Fruit fly (Drosophila melanogaster): ENCODE data around the gene CG42342.

The CG42342 gene

dm6 chr3R:16483877-16484417, 18.6 kb upstream of the CG42342 start, which contains the start of gene Der-2:
Gene Der-2 (minus strand): TSS chr3R:16484223.
- no peak for TF ChIP-seq ovo (GFP tag; optimal IDR thresholded peaks at IDR 0.05)
- TF ChIP-seq bab1 (GFP tag; optimal IDR thresholded peaks at IDR 0.05): peak; percentile 22
- peak; percentile 38 for TF ChIP-seq kay (GFP tag; ENCODE audit: borderline replicate concordance)
- no peak for TF ChIP-seq CG1620 (GFP tag; optimal IDR thresholded peaks at IDR 0.05)
- TF ChIP-seq pad (GFP tag; optimal IDR thresholded peaks at IDR 0.05): no peak
- no peak for TF ChIP-seq Hr96 (GFP tag; optimal IDR thresholded peaks at IDR 0.05)
- TF ChIP-seq CG14711 (tag; optimal IDR thresholded peaks at IDR 0.05): no peak
- TF ChIP-seq tj (GFP tag; optimal IDR thresholded peaks at IDR 0.05): no peak
- no peak for TF ChIP-seq CG5204 (GFP tag; optimal IDR thresholded peaks at IDR 0.05)
- no peak for TF ChIP-seq Clk (GFP tag; optimal IDR thresholded peaks at IDR 0.05)
- TF ChIP-seq CG11617 (GFP tag; optimal IDR thresholded peaks at IDR 0.05): no peak

DNA sequence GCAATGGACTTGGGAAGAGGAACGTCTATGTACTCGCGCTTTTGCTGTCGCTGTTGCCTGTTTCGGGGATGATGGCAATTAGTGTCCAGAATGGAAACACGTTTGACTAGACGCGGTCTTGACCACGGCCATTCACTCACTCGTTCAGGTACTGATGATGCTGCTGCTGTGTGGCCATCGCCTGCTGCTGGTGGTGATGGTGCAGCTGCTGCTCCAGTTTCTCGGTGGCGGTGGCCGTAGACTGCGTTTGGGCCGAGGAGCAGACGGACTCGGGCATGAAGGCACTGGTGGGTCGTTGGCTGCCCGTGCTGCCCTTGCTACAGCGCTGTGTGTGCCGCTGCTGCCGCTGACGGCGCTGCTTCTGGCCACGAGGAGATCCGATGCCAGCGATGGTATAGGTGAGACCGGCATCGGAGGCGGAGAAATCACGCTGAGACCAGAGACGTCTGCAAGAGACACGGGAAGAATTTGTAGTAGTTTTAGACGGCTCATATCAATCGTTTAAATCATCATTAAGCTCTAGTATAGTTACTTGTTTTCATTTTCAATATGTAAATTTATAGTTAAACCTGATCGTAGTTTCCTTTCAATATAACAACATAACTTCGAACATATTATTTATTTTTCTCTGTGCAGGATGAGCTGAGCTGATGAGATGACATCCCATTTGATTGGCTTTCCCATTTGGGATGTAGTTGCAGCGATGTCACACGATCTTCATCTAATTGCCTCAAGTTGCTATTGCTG, 16.9 kb upstream of the CG42342 start:
- TF ChIP-seq tj (GFP tag; optimal IDR thresholded peaks at IDR 0.05): no peak
- TF ChIP-seq cic (GFP tag; optimal IDR thresholded peaks at IDR 0.05): no peak
- no peak for TF ChIP-seq bab1 (GFP tag; optimal IDR thresholded peaks at IDR 0.05)
- TF ChIP-seq ovo (GFP tag; optimal IDR thresholded peaks at IDR 0.05): no peak
- TF ChIP-seq CG33017 (tag; optimal IDR thresholded peaks at IDR 0.05): no peak
- TF ChIP-seq Mnt (GFP tag; optimal IDR thresholded peaks at IDR 0.05): no peak
- TF ChIP-seq Crg-1 (GFP tag; optimal IDR thresholded peaks at IDR 0.05): no peak
- TF ChIP-seq pad (GFP tag; optimal IDR thresholded peaks at IDR 0.05): no peak
- TF ChIP-seq kay (GFP tag; ENCODE audit: borderline replicate concordance): no peak
- TF ChIP-seq CG14711 (tag; optimal IDR thresholded peaks at IDR 0.05): no peak
- TF ChIP-seq toe (GFP tag; optimal IDR thresholded peaks at IDR 0.05): no peak

dm6 chr3R:16495322-16495721, 7.2 kb upstream of the CG42342 start, which contains the start of gene Cad89D:
Gene Cad89D (minus strand): TSS chr3R:16495422.
- TF ChIP-seq CG12768 (GFP tag; optimal IDR thresholded peaks at IDR 0.05) (no peak), cic (GFP tag; optimal IDR thresholded peaks at IDR 0.05) (no peak), cnc (optimal IDR thresholded peaks at IDR 0.05) (no peak), CG33017 (tag; optimal IDR thresholded peaks at IDR 0.05) (no peak), tj (GFP tag; optimal IDR thresholded peaks at IDR 0.05) (no peak), Clk (GFP tag; optimal IDR thresholded peaks at IDR 0.05) (no peak), toe (GFP tag; optimal IDR thresholded peaks at IDR 0.05) (no peak), CG14711 (tag; optimal IDR thresholded peaks at IDR 0.05) (no peak), CG7101 (tag; optimal IDR thresholded peaks at IDR 0.05) (no peak), CG7045 (GFP tag; optimal IDR thresholded peaks at IDR 0.05) (no peak), Hr96 (GFP tag; optimal IDR thresholded peaks at IDR 0.05) (no peak), ovo (GFP tag; optimal IDR thresholded peaks at IDR 0.05) (no peak), kay (GFP tag; ENCODE audit: borderline replicate concordance) (no peak), bab1 (GFP tag; optimal IDR thresholded peaks at IDR 0.05) (no peak)

- no peak for TF ChIP-seq ovo (GFP tag; optimal IDR thresholded peaks at IDR 0.05)
- TF ChIP-seq bab1 (GFP tag; optimal IDR thresholded peaks at IDR 0.05): peak; percentile 39
Measured at dm6 chr3R:16496209-16496608, 6.4 kb upstream of the CG42342 start.

- TF ChIP-seq CG7101 (tag; optimal IDR thresholded peaks at IDR 0.05): peak; percentile 44
- no peak for TF ChIP-seq CG33017 (tag; optimal IDR thresholded peaks at IDR 0.05)
- peak; percentile 61 for TF ChIP-seq CG7045 (GFP tag; optimal IDR thresholded peaks at IDR 0.05)
- no peak for TF ChIP-seq cic (GFP tag; optimal IDR thresholded peaks at IDR 0.05)
- peak; percentile 41 for TF ChIP-seq CG5204 (GFP tag; optimal IDR thresholded peaks at IDR 0.05)
- no peak for TF ChIP-seq CG11617 (GFP tag; optimal IDR thresholded peaks at IDR 0.05)
- peak; percentile 32 for TF ChIP-seq Mnt (GFP tag; optimal IDR thresholded peaks at IDR 0.05)
- TF ChIP-seq CG1620 (GFP tag; optimal IDR thresholded peaks at IDR 0.05): peak; percentile 5
- TF ChIP-seq ovo (GFP tag; optimal IDR thresholded peaks at IDR 0.05): no peak
- TF ChIP-seq pad (GFP tag; optimal IDR thresholded peaks at IDR 0.05): peak; percentile 1
- TF ChIP-seq Crg-1 (GFP tag; optimal IDR thresholded peaks at IDR 0.05): no peak
- TF ChIP-seq CG14711 (tag; optimal IDR thresholded peaks at IDR 0.05): peak; percentile 9
- peak; percentile 0 for TF ChIP-seq Hr96 (GFP tag; optimal IDR thresholded peaks at IDR 0.05)
- TF ChIP-seq toe (GFP tag; optimal IDR thresholded peaks at IDR 0.05): no peak
- TF ChIP-seq Clk (GFP tag; optimal IDR thresholded peaks at IDR 0.05): no peak
- TF ChIP-seq CG12768 (GFP tag; optimal IDR thresholded peaks at IDR 0.05): no peak
- TF ChIP-seq bab1 (GFP tag; optimal IDR thresholded peaks at IDR 0.05): peak; percentile 35
- no peak for TF ChIP-seq cnc (optimal IDR thresholded peaks at IDR 0.05)
- TF ChIP-seq tj (GFP tag; optimal IDR thresholded peaks at IDR 0.05): no peak
- no peak for TF ChIP-seq kay (GFP tag; ENCODE audit: borderline replicate concordance)
Measured at dm6 chr3R:16497379-16497778, 5.2 kb upstream of the CG42342 start.

DNA sequence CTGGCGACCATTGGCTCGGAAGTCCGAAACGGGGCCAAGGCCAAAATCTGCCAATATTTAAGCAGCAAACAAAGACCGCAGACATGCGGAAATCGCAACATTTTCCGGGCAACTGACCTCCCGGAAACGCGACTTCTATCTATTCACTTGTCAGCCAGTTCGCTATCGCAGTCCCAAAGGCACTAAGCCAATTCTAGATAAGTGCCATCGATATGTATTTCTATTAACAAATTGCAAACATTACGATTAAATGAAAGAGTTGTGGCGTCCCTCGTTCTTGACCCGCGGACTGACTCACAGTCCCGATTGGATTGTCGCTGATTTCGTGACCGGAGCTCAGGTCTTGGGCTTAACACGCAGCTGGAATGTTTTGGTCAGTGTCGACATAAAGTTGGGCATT, 3.7 kb upstream of the CG42342 start, which contains the start of gene Gr89a:
Gene Gr89a (minus strand): TSS at position 101 of the 400 bp plus-strand sequence.
- no peak for TF ChIP-seq CG11617 (GFP tag; optimal IDR thresholded peaks at IDR 0.05)
- TF ChIP-seq Hr96 (GFP tag; optimal IDR thresholded peaks at IDR 0.05): no peak
- no peak for TF ChIP-seq toe (GFP tag; optimal IDR thresholded peaks at IDR 0.05)
- TF ChIP-seq CG1620 (GFP tag; optimal IDR thresholded peaks at IDR 0.05): no peak
